Worm (Caenorhabditis elegans): ENCODE data around the gene gtap-2.

DNA sequence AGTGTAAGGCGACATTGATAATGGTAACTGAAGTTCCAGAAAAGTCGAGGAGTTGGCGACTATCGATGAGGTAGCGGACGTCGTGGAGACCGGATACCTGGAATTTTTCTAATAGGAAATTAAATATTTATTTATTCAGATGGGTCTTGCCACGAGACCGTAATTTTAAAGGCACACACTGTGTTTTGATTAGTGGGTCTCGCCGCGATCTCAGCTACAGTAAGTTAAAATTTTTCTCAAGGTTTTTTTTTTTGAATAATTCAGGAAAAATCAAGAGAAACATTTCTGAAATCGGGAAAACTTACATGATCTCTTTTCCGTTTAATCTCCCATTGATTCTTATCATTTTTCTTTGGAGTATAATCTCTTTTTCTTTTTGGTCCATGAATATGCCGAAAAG, 29.3 kb upstream of the gtap-2 start:
- TF ChIP-seq lsy-2 (tag; optimal IDR thresholded peaks at IDR 0.05) (no peak), snpc-4 (tag; optimal IDR thresholded peaks at IDR 0.05) (no peak)

Data from whole organism, mixed stage, embryonic.